Worm (Caenorhabditis elegans) whole organism, early embryonic: ENCODE data around the gene Y105C5B.1.
A peak's percentile ranks its signal among the peaks of the same experiment; 100 is the strongest.

Experiments used
- B0310.2 ChIP-seq: sonication (generic microtip); optimal IDR thresholded peaks from 2 replicates; lab custom pipeline; 2016; ENCODE audit warnings: mild to moderate bottlenecking, missing genetic modification characterization, missing compliant biosample characterization
- F13C5.2 ChIP-seq: sonication (generic microtip); optimal IDR thresholded peaks from 2 replicates; lab custom pipeline; 2017; ENCODE audit warnings: mild to moderate bottlenecking, missing genetic modification characterization, inconsistent platforms, missing compliant biosample characterization
- aly-1 ChIP-seq: sonication (generic microtip); optimal IDR thresholded peaks from 2 replicates; lab custom pipeline; 2016; ENCODE audit warnings: missing genetic modification characterization, missing compliant biosample characterization
- ama-1 ChIP-seq: fragments of 150-350 bp; optimal IDR thresholded peaks from 2 replicates; lab custom pipeline; 2014
- ceh-13 ChIP-seq: fragments of 200-800 bp; sonication (Bioruptor generic); optimal IDR thresholded peaks from 2 replicates; lab custom pipeline; 2018; ENCODE audit warnings: mild to moderate bottlenecking, missing genetic modification characterization, missing compliant biosample characterization
- ceh-36 ChIP-seq: sonication (generic microtip); optimal IDR thresholded peaks from 2 replicates; lab custom pipeline; 2016; ENCODE audit warnings: missing genetic modification characterization, inconsistent platforms, missing compliant biosample characterization
- ets-7 ChIP-seq: sonication (generic microtip); optimal IDR thresholded peaks from 2 replicates; lab custom pipeline; 2016; ENCODE audit warnings: missing genotype, missing genetic modification characterization, missing compliant biosample characterization
- flt-1 ChIP-seq: fragments of 200-800 bp; sonication (Bioruptor generic); IDR thresholded peaks from 2 replicates; pipeline ENCODE4 v1.3.6; 2022; ENCODE audit warnings: missing genetic modification characterization, missing compliant biosample characterization
- hmbx-1 ChIP-seq: sonication (generic microtip); optimal IDR thresholded peaks from 2 replicates; lab custom pipeline; 2016; ENCODE audit warnings: mild to moderate bottlenecking, missing genetic modification characterization, missing compliant biosample characterization
- hmg-4 ChIP-seq: fragments of 200-800 bp; sonication (Bioruptor generic); optimal IDR thresholded peaks from 2 replicates; lab custom pipeline; 2018; ENCODE audit warnings: mild to moderate bottlenecking, missing genetic modification characterization, missing compliant biosample characterization
- hnd-1 ChIP-seq: sonication (generic microtip); optimal IDR thresholded peaks from 2 replicates; lab custom pipeline; 2016; ENCODE audit warnings: missing genetic modification characterization, missing compliant biosample characterization
- pes-1 ChIP-seq: fragments of 200-800 bp; sonication (Bioruptor generic); IDR thresholded peaks from 2 replicates; pipeline ENCODE4 v1.3.6; 2022; ENCODE audit warnings: missing genetic modification reagents, missing genetic modification characterization, missing compliant biosample characterization
- scrt-1 ChIP-seq: fragments of 200-800 bp; sonication (Bioruptor generic); IDR thresholded peaks from 2 replicates; pipeline ENCODE4 v1.3.6; 2022; ENCODE audit warnings: missing genetic modification characterization, missing compliant biosample characterization
- sea-1 ChIP-seq: fragments of 200-800 bp; sonication (Bioruptor generic); conservative IDR thresholded peaks from 2 replicates; pipeline ENCODE4 v1.3.6; 2022; ENCODE audit warnings: missing genetic modification characterization, missing compliant biosample characterization
- tbx-11 ChIP-seq: fragments of 200-800 bp; sonication (Bioruptor generic); IDR thresholded peaks from 2 replicates; pipeline ENCODE4 v1.3.6; 2022; ENCODE audit warnings: missing genetic modification characterization, missing compliant biosample characterization
- tbx-37 ChIP-seq: fragments of 200-800 bp; sonication (Bioruptor generic); conservative IDR thresholded peaks from 2 replicates; pipeline ENCODE4 v1.3.6; 2022; ENCODE audit warnings: missing genetic modification reagents, missing genetic modification characterization, missing compliant biosample characterization
- tra-4 ChIP-seq: sonication (generic microtip); optimal IDR thresholded peaks from 2 replicates; lab custom pipeline; 2017; ENCODE audit warnings: missing genetic modification characterization, missing compliant biosample characterization

The Y105C5B.1 gene

ce11 chrIV:15894819-15895218 lies 24.4 kb downstream of the Y105C5B.1 start:
- no peak for TF ChIP-seq tbx-37 (GFP tag; lab: Robert Waterston, UW)
- TF ChIP-seq B0310.2 (tag; lab: Kevin White, UChicago): no peak
- TF ChIP-seq sea-1 (GFP tag; lab: Robert Waterston, UW): no peak
- TF ChIP-seq F13C5.2 (tag; lab: Kevin White, UChicago): no peak
- no peak for TF ChIP-seq hmg-4 (GFP tag; lab: Kevin White, UChicago)
- TF ChIP-seq aly-1 (tag; lab: Kevin White, UChicago): no peak
- no peak for TF ChIP-seq ets-7 (tag; lab: Kevin White, UChicago)

ce11 chrIV:15895861-15896260 lies 25.4 kb downstream of the Y105C5B.1 start:
- peak; percentile 76 for TF ChIP-seq tbx-37 (GFP tag; lab: Robert Waterston, UW)
- TF ChIP-seq pes-1 (GFP tag; lab: Robert Waterston, UW): peak; percentile 93
- TF ChIP-seq flt-1 (GFP tag; lab: Robert Waterston, UW): peak; percentile 93

ce11 chrIV:15900158-15900557 lies 29.7 kb downstream of the Y105C5B.1 start:
- TF ChIP-seq ceh-36 (no peak), ama-1 (no peak), ceh-13 (no peak), B0310.2 (tag; lab: Kevin White, UChicago) (no peak), ets-7 (tag; lab: Kevin White, UChicago) (no peak), tra-4 (no peak)

- TF ChIP-seq F13C5.2 (tag; lab: Kevin White, UChicago) (no peak), B0310.2 (tag; lab: Kevin White, UChicago) (no peak), flt-1 (GFP tag; lab: Robert Waterston, UW) (no peak), hmg-4 (GFP tag; lab: Kevin White, UChicago) (no peak), ceh-36 (no peak), aly-1 (tag; lab: Kevin White, UChicago) (no peak), ama-1 (no peak), ceh-13 (no peak), tbx-11 (GFP tag; lab: Robert Waterston, UW) (no peak)
Measured at ce11 chrIV:15901123-15901522, 30.7 kb downstream of the Y105C5B.1 start, which contains the start of gene Y105C5B.5. Y105C5B.5 (minus strand) TSS chrIV:15901225.

ce11 chrIV:15906059-15906632 lies 35.7 kb downstream of the Y105C5B.1 start, which contains the start of gene srv-15:
srv-15 (plus strand) TSS chrIV:15906582.
- no peak for TF ChIP-seq tra-4
- TF ChIP-seq hnd-1 (tag; lab: Kevin White, UChicago): no peak
- TF ChIP-seq hmbx-1: no peak
- no peak for TF ChIP-seq ceh-36
- no peak for TF ChIP-seq ceh-13
- no peak for TF ChIP-seq flt-1 (GFP tag; lab: Robert Waterston, UW)

ce11 chrIV:15908251-15908650 lies 37.8 kb downstream of the Y105C5B.1 start:
- no peak for TF ChIP-seq F13C5.2 (tag; lab: Kevin White, UChicago)
- no peak for TF ChIP-seq pes-1 (GFP tag; lab: Robert Waterston, UW)
- no peak for TF ChIP-seq hnd-1 (tag; lab: Kevin White, UChicago)
- no peak for TF ChIP-seq hmg-4 (GFP tag; lab: Kevin White, UChicago)
- TF ChIP-seq hmbx-1: no peak
- TF ChIP-seq ceh-13: no peak
- TF ChIP-seq tra-4: no peak
- no peak for TF ChIP-seq B0310.2 (tag; lab: Kevin White, UChicago)
- no peak for TF ChIP-seq ets-7 (tag; lab: Kevin White, UChicago)
- TF ChIP-seq sea-1 (GFP tag; lab: Robert Waterston, UW): no peak
- no peak for TF ChIP-seq tbx-11 (GFP tag; lab: Robert Waterston, UW)
- no peak for TF ChIP-seq tbx-37 (GFP tag; lab: Robert Waterston, UW)
- no peak for TF ChIP-seq aly-1 (tag; lab: Kevin White, UChicago)
- TF ChIP-seq ama-1: no peak
- no peak for TF ChIP-seq ceh-36

ce11 chrIV:15915061-15915460 lies 44.6 kb downstream of the Y105C5B.1 start:
- TF ChIP-seq hmg-4 (GFP tag; lab: Kevin White, UChicago): no peak
- TF ChIP-seq flt-1 (GFP tag; lab: Robert Waterston, UW): no peak
- TF ChIP-seq hmbx-1: no peak
- no peak for TF ChIP-seq ets-7 (tag; lab: Kevin White, UChicago)
- no peak for TF ChIP-seq tra-4
- no peak for TF ChIP-seq hnd-1 (tag; lab: Kevin White, UChicago)
- no peak for TF ChIP-seq B0310.2 (tag; lab: Kevin White, UChicago)
- TF ChIP-seq F13C5.2 (tag; lab: Kevin White, UChicago): no peak
- TF ChIP-seq ama-1: no peak
- no peak for TF ChIP-seq pes-1 (GFP tag; lab: Robert Waterston, UW)
- TF ChIP-seq tbx-37 (GFP tag; lab: Robert Waterston, UW): no peak
- no peak for TF ChIP-seq ceh-36
- no peak for TF ChIP-seq scrt-1
- no peak for TF ChIP-seq tbx-11 (GFP tag; lab: Robert Waterston, UW)
- TF ChIP-seq ceh-13: no peak
